Fruit fly (Drosophila melanogaster): ENCODE data around the gene mRpL14.

mRpL14 gene

dm6 chrX:2306307-2306706, 38.1 kb downstream of the mRpL14 start (continued):
- TF ChIP-seq Eip78C (GFP tag): peak; percentile 92
- peak; percentile 59 for TF ChIP-seq CG3032 (tag; optimal IDR thresholded peaks at IDR 0.05)
- peak; percentile 82 for TF ChIP-seq CG6276 (GFP tag; optimal IDR thresholded peaks at IDR 0.05)
- TF ChIP-seq acj6 (GFP tag; optimal IDR thresholded peaks at IDR 0.05): peak; percentile 77
- peak; percentile 74 for TF ChIP-seq achi (GFP tag; optimal IDR thresholded peaks at IDR 0.05)
- TF ChIP-seq lz (GFP tag; optimal IDR thresholded peaks at IDR 0.05): peak; percentile 81
- peak; percentile 84 for TF ChIP-seq CG15336 (GFP tag; IDR thresholded peaks at IDR 0.05)
- TF ChIP-seq CG31627 (GFP tag; optimal IDR thresholded peaks at IDR 0.05): peak; percentile 86
- TF ChIP-seq Sox15 (GFP tag; optimal IDR thresholded peaks at IDR 0.05): peak; percentile 61
- TF ChIP-seq Eip75B (GFP tag; optimal IDR thresholded peaks at IDR 0.05): peak; percentile 75
- peak; percentile 42 for TF ChIP-seq CG1621 (tag; optimal IDR thresholded peaks at IDR 0.05)
- peak; percentile 56 for TF ChIP-seq Ets96B (tag; optimal IDR thresholded peaks at IDR 0.05)
- peak; percentile 74 for TF ChIP-seq CG7368 (GFP tag; optimal IDR thresholded peaks at IDR 0.05)
- peak; percentile 71 for TF ChIP-seq CG6808 (GFP tag; optimal IDR thresholded peaks at IDR 0.05)
- TF ChIP-seq net (GFP tag; optimal IDR thresholded peaks at IDR 0.05): peak; percentile 65
- TF ChIP-seq Hr39 (GFP tag; optimal IDR thresholded peaks at IDR 0.05): peak; percentile 86
- TF ChIP-seq fd59A (GFP tag; optimal IDR thresholded peaks at IDR 0.05): peak; percentile 64

- no peak for TF ChIP-seq CG11294 (GFP tag; IDR thresholded peaks at IDR 0.05)
- TF ChIP-seq lz (GFP tag; optimal IDR thresholded peaks at IDR 0.05): no peak
- no peak; the same call in 2 of the 3 replicates for TF ChIP-seq eg (GFP tag; IDR thresholded peaks at IDR 0.05)
- no peak for TF ChIP-seq CG34406 (GFP tag; optimal IDR thresholded peaks at IDR 0.05)
- TF ChIP-seq CG11762 (GFP tag; optimal IDR thresholded peaks at IDR 0.05; ENCODE audit: insufficient read depth): no peak
- peak; percentile 44 for TF ChIP-seq CG9139 (GFP tag; optimal IDR thresholded peaks at IDR 0.05)
- TF ChIP-seq achi (GFP tag; optimal IDR thresholded peaks at IDR 0.05): no peak
- no peak for TF ChIP-seq Gug (GFP tag; IDR thresholded peaks at IDR 0.05)
- no peak for TF ChIP-seq Hr38 (GFP tag; optimal IDR thresholded peaks at IDR 0.05)
- no peak for TF ChIP-seq dac (GFP tag; optimal IDR thresholded peaks at IDR 0.05)
- no peak for TF ChIP-seq Lpt (GFP tag; optimal IDR thresholded peaks at IDR 0.05)
- TF ChIP-seq Hr39 (GFP tag; optimal IDR thresholded peaks at IDR 0.05): no peak
- TF ChIP-seq CG10631 (GFP tag; optimal IDR thresholded peaks at IDR 0.05): no peak
- TF ChIP-seq Blimp-1 (GFP tag; optimal IDR thresholded peaks at IDR 0.05): no peak
- no peak for TF ChIP-seq fd59A (GFP tag; optimal IDR thresholded peaks at IDR 0.05)
- TF ChIP-seq CG3919 (GFP tag; optimal IDR thresholded peaks at IDR 0.05): no peak
- no peak for TF ChIP-seq CG32006 (GFP tag; optimal IDR thresholded peaks at IDR 0.05)
- no peak for TF ChIP-seq CG8632 (GFP tag; optimal IDR thresholded peaks at IDR 0.05)
- TF ChIP-seq CG6276 (GFP tag; optimal IDR thresholded peaks at IDR 0.05): no peak
- TF ChIP-seq Eip93F (GFP tag; optimal IDR thresholded peaks at IDR 0.05): no peak
- TF ChIP-seq Sox14 (GFP tag; optimal IDR thresholded peaks at IDR 0.05): peak; percentile 32
- TF ChIP-seq Smox (GFP tag; optimal IDR thresholded peaks at IDR 0.05): no peak
- no peak for TF ChIP-seq Hr4 (GFP tag; optimal IDR thresholded peaks at IDR 0.05)
- no peak for TF ChIP-seq Met (GFP tag; optimal IDR thresholded peaks at IDR 0.05)
- TF ChIP-seq CG8319 (GFP tag; optimal IDR thresholded peaks at IDR 0.05): no peak
- no peak for TF ChIP-seq spab (GFP tag; optimal IDR thresholded peaks at IDR 0.05)
- TF ChIP-seq Ets96B (tag; optimal IDR thresholded peaks at IDR 0.05): no peak
- TF ChIP-seq CG15336 (GFP tag; IDR thresholded peaks at IDR 0.05): no peak
- no peak for TF ChIP-seq CG7368 (GFP tag; optimal IDR thresholded peaks at IDR 0.05)
- no peak for TF ChIP-seq salr (GFP tag; optimal IDR thresholded peaks at IDR 0.05)
- no peak for TF ChIP-seq Eip75B (GFP tag; optimal IDR thresholded peaks at IDR 0.05)
- TF ChIP-seq CG1621 (tag; optimal IDR thresholded peaks at IDR 0.05): no peak
- no peak for TF ChIP-seq Ets21C (GFP tag; optimal IDR thresholded peaks at IDR 0.05)
- TF ChIP-seq pdm3 (GFP tag; optimal IDR thresholded peaks at IDR 0.05): no peak
- TF ChIP-seq topi (GFP tag; optimal IDR thresholded peaks at IDR 0.05): no peak
- no peak for TF ChIP-seq OdsH (GFP tag; optimal IDR thresholded peaks at IDR 0.05)
- no peak for TF ChIP-seq acj6 (GFP tag; optimal IDR thresholded peaks at IDR 0.05)
- TF ChIP-seq CG6163 (GFP tag; IDR thresholded peaks at IDR 0.05): peak; percentile 48; the same call in 1 of the 3 replicates
- TF ChIP-seq vri (GFP tag; optimal IDR thresholded peaks at IDR 0.05): no peak
- TF ChIP-seq CG8119 (GFP tag; IDR thresholded peaks at IDR 0.05): no peak
- TF ChIP-seq Eip78C (GFP tag): no peak
- no peak for TF ChIP-seq CG6792 (GFP tag; optimal IDR thresholded peaks at IDR 0.05)
- no peak for TF ChIP-seq CG3032 (tag; optimal IDR thresholded peaks at IDR 0.05)
- TF ChIP-seq CG6854 (GFP tag; optimal IDR thresholded peaks at IDR 0.05): peak; percentile 14
- TF ChIP-seq Sox102F (GFP tag; optimal IDR thresholded peaks at IDR 0.05): no peak
- TF ChIP-seq CG6808 (GFP tag; optimal IDR thresholded peaks at IDR 0.05): no peak
Measured at dm6 chrX:2305842-2306300, 38.6 kb downstream of the mRpL14 start.
